Worm (Caenorhabditis elegans): ENCODE data around the gene W03A5.2.

ce11 chrIII:5361909-5362308 is 43.9 kb upstream of the W03A5.2 start, which contains the start of gene Y32H12A.1:
- no peak for TF ChIP-seq ama-1 (optimal IDR thresholded peaks at IDR 0.05)
- TF ChIP-seq nhr-76 (tag; optimal IDR thresholded peaks at IDR 0.05), result no peak
- TF ChIP-seq alr-1 (tag; optimal IDR thresholded peaks at IDR 0.05; ENCODE audit: borderline replicate concordance), result no peak
- no peak for TF ChIP-seq fkh-10 (GFP tag; optimal IDR thresholded peaks at IDR 0.05)
- TF ChIP-seq ceh-82 (tag; optimal IDR thresholded peaks at IDR 0.05), result no peak
- TF ChIP-seq unc-62 (GFP tag; optimal IDR thresholded peaks at IDR 0.05), result no peak
